Worm (Caenorhabditis elegans): ENCODE measurements around the gene glb-17.

- TF ChIP-seq unc-39 (tag; optimal IDR thresholded peaks at IDR 0.05) (no peak), fkh-10 (GFP tag; optimal IDR thresholded peaks at IDR 0.05) (no peak), ceh-82 (tag; optimal IDR thresholded peaks at IDR 0.05) (no peak), ama-1 (optimal IDR thresholded peaks at IDR 0.05) (no peak), nhr-12 (tag; optimal IDR thresholded peaks at IDR 0.05) (no peak), pqm-1 (tag; optimal IDR thresholded peaks at IDR 0.05) (no peak), snpc-4 (tag; optimal IDR thresholded peaks at IDR 0.05) (no peak), ceh-28 (tag; optimal IDR thresholded peaks at IDR 0.05) (no peak), elt-2 (tag; optimal IDR thresholded peaks at IDR 0.05) (no peak), unc-62 (GFP tag; optimal IDR thresholded peaks at IDR 0.05) (no peak), zag-1 (tag; optimal IDR thresholded peaks at IDR 0.05) (no peak), nhr-237 (tag; optimal IDR thresholded peaks at IDR 0.05) (no peak)
These were observed 31.3 kb upstream of the glb-17 start for ce11 chrX:9608127-9608526.

Measured in whole organism, L3 larva.